Fruit fly (Drosophila melanogaster): ENCODE results near the gene CG4036.

The CG4036 gene

dm6 chr2L:9757990-9758814 is 32.5 kb upstream of the CG4036 start, which contains the start of gene zf30C (continued):
- TF ChIP-seq Doc3 (GFP tag; IDR thresholded peaks at IDR 0.05; ENCODE audit: partially characterized antibody) (no peak), HLH4C (GFP tag; IDR thresholded peaks at IDR 0.05; ENCODE audit: partially characterized antibody) (peak; percentile 57; the same call in 1 of the 3 replicates), h (optimal IDR thresholded peaks at IDR 0.05) (no peak), Nf-YB (GFP tag; optimal IDR thresholded peaks at IDR 0.05) (peak; percentile 33), CG7987 (GFP tag; optimal IDR thresholded peaks at IDR 0.05) (peak; percentile 43), CTCF (GFP tag; optimal IDR thresholded peaks at IDR 0.05) (peak; percentile 7), ro (GFP tag; IDR thresholded peaks at IDR 0.05) (0 out of 2 replicates have a peak, but pooled peaks have one; percentile 30), Camta (GFP tag; optimal IDR thresholded peaks at IDR 0.05) (peak; percentile 84), Chrac-16 (GFP tag; optimal IDR thresholded peaks at IDR 0.05) (peak; percentile 90), CG17802 (tag; optimal IDR thresholded peaks at IDR 0.05) (peak; percentile 70), CG1602 (GFP tag; optimal IDR thresholded peaks at IDR 0.05) (peak; percentile 75), stwl (tag; optimal IDR thresholded peaks at IDR 0.05) (peak; percentile 58), NfI (GFP tag; optimal IDR thresholded peaks at IDR 0.05) (peak; percentile 82), unc-4 (GFP tag; IDR thresholded peaks at IDR 0.05; ENCODE audit: partially characterized antibody) (peak; percentile 41), vvl (GFP tag; IDR thresholded peaks at IDR 0.05) (peak; percentile 94), CG18599 (GFP tag; optimal IDR thresholded peaks at IDR 0.05) (peak; percentile 85), tll (GFP tag; optimal IDR thresholded peaks at IDR 0.05) (no peak), E2f1 (GFP tag; IDR thresholded peaks at IDR 0.05) (peak; percentile 82), CG11085 (GFP tag; IDR thresholded peaks at IDR 0.05) (peak; percentile 81), trh (GFP tag; optimal IDR thresholded peaks at IDR 0.05) (peak; percentile 66), pan (optimal IDR thresholded peaks at IDR 0.05) (no peak), pan (GFP tag; optimal IDR thresholded peaks at IDR 0.05 in 1 of 2, IDR thresholded peaks at IDR 0.05 in 1 of 2) (peak in 1 of 2 experiments; percentile 87), CG15073 (GFP tag; optimal IDR thresholded peaks at IDR 0.05) (peak; percentile 51), CG13296 (GFP tag; optimal IDR thresholded peaks at IDR 0.05) (peak; percentile 77), Ets65A (GFP tag) (peak; percentile 98), CkIIα-i1 (GFP tag; IDR thresholded peaks at IDR 0.05) (no peak), crc (GFP tag; optimal IDR thresholded peaks at IDR 0.05) (peak; percentile 78), hkb (optimal IDR thresholded peaks at IDR 0.05) (peak; percentile 74), hkb (GFP tag; IDR thresholded peaks at IDR 0.05) (peak; percentile 65), CG31441 (GFP tag; IDR thresholded peaks at IDR 0.05) (peak; percentile 44), CG10462 (GFP tag; optimal IDR thresholded peaks at IDR 0.05) (peak; percentile 59), CG30431 (GFP tag; optimal IDR thresholded peaks at IDR 0.05) (peak; percentile 78), CG33213 (GFP tag; optimal IDR thresholded peaks at IDR 0.05) (peak; percentile 84), CG1529 (GFP tag; optimal IDR thresholded peaks at IDR 0.05) (peak; percentile 51), CG7271 (tag; optimal IDR thresholded peaks at IDR 0.05) (no peak), org-1 (GFP tag; optimal IDR thresholded peaks at IDR 0.05) (peak; percentile 42), chn (GFP tag; optimal IDR thresholded peaks at IDR 0.05) (peak; percentile 95), gce (GFP tag; IDR thresholded peaks at IDR 0.05) (peak; percentile 64; the same call in 1 of the 3 replicates), abd-A (tag; optimal IDR thresholded peaks at IDR 0.05) (peak; percentile 16), pho (GFP tag; optimal IDR thresholded peaks at IDR 0.05) (peak; percentile 88), CG12769 (tag; optimal IDR thresholded peaks at IDR 0.05) (peak; percentile 81), Kr (GFP tag; optimal IDR thresholded peaks at IDR 0.05) (no peak), gt (GFP tag; IDR thresholded peaks at IDR 0.05) (peak; percentile 47; the same call in 1 of the 2 replicates), inv (GFP tag; IDR thresholded peaks at IDR 0.05; ENCODE audit: partially characterized antibody) (peak; percentile 58; the same call in 1 of the 2 replicates), sna (GFP tag; IDR thresholded peaks at IDR 0.05; ENCODE audit: partially characterized antibody) (no peak), Myb (GFP tag; optimal IDR thresholded peaks at IDR 0.05) (peak; percentile 83), prd (optimal IDR thresholded peaks at IDR 0.05) (no peak), prd (GFP tag; IDR thresholded peaks at IDR 0.05) (peak; percentile 92), Dek (tag; optimal IDR thresholded peaks at IDR 0.05) (peak; percentile 64), CG10543 (GFP tag; optimal IDR thresholded peaks at IDR 0.05) (peak; percentile 83)

Measured in whole organism, embryonic.